Fruit fly (Drosophila melanogaster): ENCODE data around the gene SmydA-4.

The SmydA-4 gene

dm6 chrX:11090161-11090560 is 45.6 kb downstream of the SmydA-4 start, which contains the start of gene CG2076 (continued):
- TF ChIP-seq vnd (GFP tag; IDR thresholded peaks at IDR 0.05; ENCODE audit: partially characterized antibody) (peak; percentile 92), CG9215 (GFP tag; IDR thresholded peaks at IDR 0.05) (no peak), CG2120 (GFP tag; optimal IDR thresholded peaks at IDR 0.05) (no peak), CG8281 (tag; optimal IDR thresholded peaks at IDR 0.05) (no peak), Med (GFP tag) (peak; percentile 24), MBD-R2 (GFP tag; IDR thresholded peaks at IDR 0.05) (peak; percentile 57), CG12391 (tag; optimal IDR thresholded peaks at IDR 0.05) (peak; percentile 4), tll (GFP tag; optimal IDR thresholded peaks at IDR 0.05) (no peak), gfzf (GFP tag; optimal IDR thresholded peaks at IDR 0.05) (peak; percentile 14), CG7271 (tag; optimal IDR thresholded peaks at IDR 0.05) (no peak), HLH4C (GFP tag; IDR thresholded peaks at IDR 0.05; ENCODE audit: partially characterized antibody) (peak; percentile 97), hb (GFP tag; IDR thresholded peaks at IDR 0.05; ENCODE audit: partially characterized antibody) (peak; percentile 95), CG3995 (GFP tag; optimal IDR thresholded peaks at IDR 0.05) (peak; percentile 30), CG12942 (GFP tag; optimal IDR thresholded peaks at IDR 0.05) (no peak), CG10979 (tag; optimal IDR thresholded peaks at IDR 0.05) (no peak), CG15269 (tag; optimal IDR thresholded peaks at IDR 0.05) (no peak), stc (GFP tag; IDR thresholded peaks at IDR 0.05) (no peak), amos (GFP tag; IDR thresholded peaks at IDR 0.05; ENCODE audit: partially characterized antibody) (peak; percentile 84), Dll (GFP tag; IDR thresholded peaks at IDR 0.05; ENCODE audit: partially characterized antibody) (peak; percentile 90), lmd (GFP tag; IDR thresholded peaks at IDR 0.05) (no peak), nmo (GFP tag; optimal IDR thresholded peaks at IDR 0.05) (peak; percentile 22), fd3F (GFP tag; optimal IDR thresholded peaks at IDR 0.05) (no peak), ato (GFP tag; IDR thresholded peaks at IDR 0.05; ENCODE audit: partially characterized antibody) (peak; percentile 83), Dp (GFP tag; optimal IDR thresholded peaks at IDR 0.05) (peak; percentile 77), sens (GFP tag) (peak; percentile 41), gce (GFP tag; IDR thresholded peaks at IDR 0.05) (no peak), CG1529 (GFP tag; optimal IDR thresholded peaks at IDR 0.05) (no peak), Atf6 (GFP tag; IDR thresholded peaks at IDR 0.05) (no peak), mirr (GFP tag; optimal IDR thresholded peaks at IDR 0.05) (no peak), bab2 (GFP tag; optimal IDR thresholded peaks at IDR 0.05) (no peak), Asciz (GFP tag; optimal IDR thresholded peaks at IDR 0.05) (no peak), Sry-δ (GFP tag; optimal IDR thresholded peaks at IDR 0.05) (peak; percentile 58), CG14860 (GFP tag; IDR thresholded peaks at IDR 0.05; ENCODE audit: partially characterized antibody) (peak; percentile 96), CG3838 (GFP tag; optimal IDR thresholded peaks at IDR 0.05) (no peak), CG42726 (GFP tag; IDR thresholded peaks at IDR 0.05; ENCODE audit: partially characterized antibody) (peak; percentile 58; the same call in 1 of the 2 replicates), Mes4 (GFP tag; optimal IDR thresholded peaks at IDR 0.05) (no peak), CG14441 (GFP tag; IDR thresholded peaks at IDR 0.05) (no peak), Drgx (GFP tag; IDR thresholded peaks at IDR 0.05) (no peak), lov (optimal IDR thresholded peaks at IDR 0.05) (no peak), lov (GFP tag; IDR thresholded peaks at IDR 0.05) (no peak), CG2678 (tag; optimal IDR thresholded peaks at IDR 0.05) (no peak), gro (GFP tag; optimal IDR thresholded peaks at IDR 0.05) (no peak), Stat92E (GFP tag; optimal IDR thresholded peaks at IDR 0.05) (no peak), stwl (tag; optimal IDR thresholded peaks at IDR 0.05) (peak; percentile 65), Dfd (GFP tag; optimal IDR thresholded peaks at IDR 0.05) (no peak), CG14710 (tag; optimal IDR thresholded peaks at IDR 0.05) (peak; percentile 37), CG11560 (tag; IDR thresholded peaks at IDR 0.05) (peak; percentile 93), inv (GFP tag; IDR thresholded peaks at IDR 0.05; ENCODE audit: partially characterized antibody) (peak; percentile 84), da (GFP tag; optimal IDR thresholded peaks at IDR 0.05) (no peak), CG34422 (GFP tag; IDR thresholded peaks at IDR 0.05) (no peak)
